Worm (Caenorhabditis elegans): ENCODE measurements around the gene str-138.

DNA sequence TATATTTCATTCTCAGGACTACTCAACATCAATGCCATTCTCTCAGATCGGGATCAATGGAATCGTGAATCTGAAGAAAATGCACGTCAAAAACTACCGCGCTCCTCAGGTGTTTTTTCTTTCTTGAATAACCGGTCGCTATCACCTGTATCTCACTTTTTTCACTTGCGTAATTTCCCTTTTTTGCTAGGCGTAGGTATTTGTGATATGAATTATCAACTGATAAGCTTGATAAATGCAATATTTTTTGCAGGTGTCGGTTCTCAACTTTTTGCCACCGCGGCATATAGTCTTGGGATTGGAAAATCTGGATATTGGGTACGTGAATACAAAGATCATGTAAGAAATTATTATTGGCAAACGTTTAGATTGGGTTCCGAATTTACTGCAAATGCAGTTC, 3.3 kb upstream of the str-138 start:
- no peak for TF ChIP-seq nhr-28 (tag; optimal IDR thresholded peaks at IDR 0.05)
- no peak for TF ChIP-seq pha-4 (tag; optimal IDR thresholded peaks at IDR 0.05)
- no peak for TF ChIP-seq mab-5 (tag; optimal IDR thresholded peaks at IDR 0.05)

All from whole organism, mixed stage, embryonic.